Fruit fly (Drosophila melanogaster): Measurements from ENCODE around the gene CG6569.

dm6 chr3R:21823699-21824406 lies 43.9 kb downstream of the CG6569 start:
- no peak for TF ChIP-seq Ets98B (GFP tag; IDR thresholded peaks at IDR 0.05)
- TF ChIP-seq CG14655 (GFP tag; optimal IDR thresholded peaks at IDR 0.05): peak; percentile 73
- no peak for TF ChIP-seq Snoo (tag; optimal IDR thresholded peaks at IDR 0.05)
- TF ChIP-seq CG4496 (GFP tag; IDR thresholded peaks at IDR 0.05): no peak
- no peak for TF ChIP-seq CG13204 (GFP tag; optimal IDR thresholded peaks at IDR 0.05)
- TF ChIP-seq CG32121 (GFP tag; IDR thresholded peaks at IDR 0.05): no peak
- no peak for TF ChIP-seq gl (tag; optimal IDR thresholded peaks at IDR 0.05)
- peak; percentile 91 for TF ChIP-seq CG17806 (tag; optimal IDR thresholded peaks at IDR 0.05)
- TF ChIP-seq Pif1A (GFP tag; optimal IDR thresholded peaks at IDR 0.05): no peak
- peak; percentile 11 for TF ChIP-seq CG34367 (tag; optimal IDR thresholded peaks at IDR 0.05)

Data from whole organism, pupa.